Fruit fly (Drosophila melanogaster) whole organism, prepupa: ENCODE measurements around the gene CG7963.

ENCODE experiments used
- CG11762 ChIP-seq: fragments of 200-800 bp; sonication (Bioruptor generic); optimal IDR thresholded peaks from 3 replicates; lab custom pipeline; 2016; ENCODE audit warnings: missing biosample characterization, missing genetic modification characterization; ENCODE audit not compliant: insufficient read depth
- CG32006 ChIP-seq: fragments of 200-800 bp; sonication (Bioruptor generic); optimal IDR thresholded peaks from 3 replicates; lab custom pipeline; 2017; ENCODE audit warnings: missing biosample characterization, mild to moderate bottlenecking, missing genetic modification characterization
- CG34406 ChIP-seq: fragments of 200-800 bp; sonication (Bioruptor generic); optimal IDR thresholded peaks from 3 replicates; lab custom pipeline; 2016; ENCODE audit warnings: missing biosample characterization, missing genetic modification characterization
- CG6808 ChIP-seq: fragments of 200-800 bp; sonication (Bioruptor generic); optimal IDR thresholded peaks from 3 replicates; lab custom pipeline; 2017; ENCODE audit warnings: missing biosample characterization, missing genetic modification characterization, mild to moderate bottlenecking, moderate library complexity, missing genetic modification reagents
- CG6854 ChIP-seq: fragments of 200-800 bp; sonication (Bioruptor generic); optimal IDR thresholded peaks from 2 replicates; lab custom pipeline; 2017; ENCODE audit warnings: missing biosample characterization, mild to moderate bottlenecking, missing genetic modification characterization
- CG7368 ChIP-seq: fragments of 200-800 bp; sonication (Bioruptor generic); optimal IDR thresholded peaks from 3 replicates; lab custom pipeline; 2016; ENCODE audit warnings: missing biosample characterization, missing genetic modification characterization
- CG9139 ChIP-seq: fragments of 200-800 bp; sonication (Bioruptor generic); optimal IDR thresholded peaks from 3 replicates; lab custom pipeline; 2017; ENCODE audit warnings: missing biosample characterization, mild to moderate bottlenecking, missing genetic modification characterization
- Ets21C ChIP-seq: fragments of 200-800 bp; sonication (Bioruptor generic); optimal IDR thresholded peaks from 3 replicates; lab custom pipeline; 2016; ENCODE audit warnings: missing biosample characterization, missing genetic modification characterization
- Gug ChIP-seq: fragments of 200-800 bp; sonication (Bioruptor generic); IDR thresholded peaks from 2 replicates; pipeline ENCODE4 v1.3.6; 2022; ENCODE audit warnings: missing biosample characterization, missing genetic modification characterization
- Lpt ChIP-seq: fragments of 200-800 bp; sonication (Bioruptor generic); optimal IDR thresholded peaks from 3 replicates; lab custom pipeline; 2016; ENCODE audit warnings: missing biosample characterization, missing genetic modification characterization
- OdsH ChIP-seq: fragments of 200-800 bp; sonication (Bioruptor generic); optimal IDR thresholded peaks from 3 replicates; lab custom pipeline; 2016; ENCODE audit warnings: missing biosample characterization, missing genetic modification characterization
- Sox14 ChIP-seq: fragments of 200-800 bp; sonication (Bioruptor generic); optimal IDR thresholded peaks from 3 replicates; lab custom pipeline; 2016; ENCODE audit warnings: missing biosample characterization, missing genetic modification characterization
- pdm3 ChIP-seq: fragments of 200-800 bp; sonication (Bioruptor generic); optimal IDR thresholded peaks from 3 replicates; lab custom pipeline; 2016; ENCODE audit warnings: missing biosample characterization, missing genetic modification characterization
- salr ChIP-seq, 2 experiments: fragments of 200-800 bp; sonication (Bioruptor generic); optimal IDR thresholded peaks; 3 replicates each; lab custom pipeline; 2016 to 2018; ENCODE audit warnings: missing biosample characterization in 2 of 2, missing genetic modification characterization in 2 of 2, mild to moderate bottlenecking in 1 of 2

DNA sequence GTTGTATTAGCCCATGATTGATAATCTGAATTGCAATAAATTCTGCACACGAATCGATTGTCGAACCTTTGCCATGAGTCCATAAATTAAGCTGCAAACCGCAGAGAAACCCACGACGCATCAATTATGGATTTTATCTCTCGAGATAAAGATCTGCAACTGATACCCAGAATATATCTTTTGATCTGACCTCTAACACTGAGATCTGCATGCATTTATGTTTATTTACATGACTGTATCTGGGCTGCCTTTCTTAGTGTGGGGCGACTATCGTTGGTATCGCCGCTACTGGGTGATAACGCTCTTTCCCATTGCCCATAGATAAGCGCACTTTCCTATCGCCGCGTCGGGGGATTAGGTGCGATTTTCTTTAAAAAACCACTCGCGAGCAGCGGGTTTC, 45.4 kb upstream of the CG7963 start, which contains the start of gene Ctr1B:
- TF ChIP-seq CG6808 (GFP tag; lab: Kevin White, UChicago) (no peak), CG9139 (GFP tag; lab: Kevin White, UChicago) (no peak), CG32006 (GFP tag; lab: Kevin White, UChicago) (no peak), Ets21C (no peak), OdsH (no peak), CG7368 (GFP tag; lab: Kevin White, UChicago) (no peak), CG11762 (no peak), pdm3 (GFP tag; lab: Kevin White, UChicago) (no peak), CG34406 (GFP tag; lab: Kevin White, UChicago) (no peak), Lpt (GFP tag; lab: Kevin White, UChicago) (no peak), Sox14 (no peak), Gug (GFP tag; lab: Robert Waterston, UW) (no peak), CG6854 (no peak), salr (GFP tag; optimal IDR thresholded peaks at IDR 0.05; lab: Kevin White, UChicago) (no peak)
